Worm (Caenorhabditis elegans) whole organism, late embryonic: ENCODE data around the gene T09A5.5.
A peak's percentile ranks its signal among the peaks of the same experiment; 100 is the strongest.

Experiments
- C38D4.7 ChIP-seq: fragments of 200-800 bp; sonication (Bioruptor generic); optimal IDR thresholded peaks from 2 replicates; lab custom pipeline; 2018; ENCODE audit warnings: mild to moderate bottlenecking, missing genetic modification characterization, moderate library complexity, missing compliant biosample characterization
- F13H6.1 ChIP-seq: sonication (generic microtip); optimal IDR thresholded peaks from 2 replicates; lab custom pipeline; 2016; ENCODE audit warnings: missing genetic modification characterization, missing compliant biosample characterization
- K09A11.1 ChIP-seq: sonication (generic microtip); optimal IDR thresholded peaks from 2 replicates; lab custom pipeline; 2017; ENCODE audit warnings: antibody characterized with exemption, mild to moderate bottlenecking, missing genetic modification characterization, missing compliant biosample characterization; ENCODE audit not compliant: insufficient read depth
- T23F11.4 ChIP-seq: fragments of 200-800 bp; sonication (Bioruptor generic); optimal IDR thresholded peaks from 2 replicates; lab custom pipeline; 2018; ENCODE audit warnings: mild to moderate bottlenecking, missing genetic modification characterization, missing compliant biosample characterization
- Y22D7AL.16 ChIP-seq: sonication (generic microtip); optimal IDR thresholded peaks from 2 replicates; lab custom pipeline; 2016; ENCODE audit warnings: missing genetic modification characterization, missing compliant biosample characterization
- ahr-1 ChIP-seq: sonication (generic microtip); optimal IDR thresholded peaks from 2 replicates; lab custom pipeline; 2016; ENCODE audit warnings: missing genetic modification characterization, missing compliant biosample characterization
- ama-1 ChIP-seq: fragments of 150-350 bp; optimal IDR thresholded peaks from 2 replicates; lab custom pipeline; 2014
- ceh-14 ChIP-seq: sonication (generic microtip); optimal IDR thresholded peaks from 2 replicates; lab custom pipeline; 2016; ENCODE audit warnings: missing genotype, missing genetic modification characterization, missing compliant biosample characterization
- ceh-31 ChIP-seq: sonication (generic microtip); optimal IDR thresholded peaks from 2 replicates; lab custom pipeline; 2016; ENCODE audit warnings: missing genetic modification characterization, missing compliant biosample characterization
- ceh-48 ChIP-seq: sonication (generic microtip); optimal IDR thresholded peaks from 2 replicates; lab custom pipeline; 2016; ENCODE audit warnings: missing genetic modification characterization, inconsistent platforms, missing compliant biosample characterization
- ceh-6 ChIP-seq: fragments of 200-800 bp; sonication (Bioruptor generic); optimal IDR thresholded peaks from 2 replicates; lab custom pipeline; 2018; ENCODE audit warnings: mild to moderate bottlenecking, missing genetic modification characterization, missing compliant biosample characterization
- che-1 ChIP-seq: sonication (generic microtip); optimal IDR thresholded peaks from 2 replicates; lab custom pipeline; 2016; ENCODE audit warnings: mild to moderate bottlenecking, missing genetic modification characterization, missing compliant biosample characterization
- dmd-4 ChIP-seq: sonication (generic microtip); optimal IDR thresholded peaks from 2 replicates; lab custom pipeline; 2016; ENCODE audit warnings: borderline replicate concordance, missing genetic modification characterization, missing compliant biosample characterization
- dve-1 ChIP-seq: sonication (generic microtip); optimal IDR thresholded peaks from 2 replicates; lab custom pipeline; 2017; ENCODE audit warnings: antibody characterized with exemption, mild to moderate bottlenecking, missing genetic modification characterization, missing compliant biosample characterization
- elt-4 ChIP-seq: sonication (generic microtip); optimal IDR thresholded peaks from 2 replicates; lab custom pipeline; 2016; ENCODE audit warnings: missing genetic modification characterization, missing compliant biosample characterization
- ets-4 ChIP-seq: sonication (generic microtip); optimal IDR thresholded peaks from 2 replicates; lab custom pipeline; 2016; ENCODE audit warnings: missing genetic modification characterization, missing compliant biosample characterization
- fkh-6 ChIP-seq: sonication (generic microtip); optimal IDR thresholded peaks from 2 replicates; lab custom pipeline; 2016; ENCODE audit warnings: missing genetic modification characterization, missing compliant biosample characterization
- hlh-13 ChIP-seq: fragments of 200-800 bp; sonication (Bioruptor generic); optimal IDR thresholded peaks from 2 replicates; lab custom pipeline; 2018; ENCODE audit warnings: mild to moderate bottlenecking, missing genetic modification characterization, missing compliant biosample characterization
- hlh-30 ChIP-seq: sonication (generic microtip); optimal IDR thresholded peaks from 2 replicates; lab custom pipeline; 2017; ENCODE audit warnings: antibody characterized with exemption, missing genetic modification characterization, missing compliant biosample characterization; ENCODE audit not compliant: insufficient read depth
- hlh-6 ChIP-seq: sonication (generic microtip); optimal IDR thresholded peaks from 2 replicates; lab custom pipeline; 2016; ENCODE audit warnings: missing genotype, missing genetic modification characterization, missing compliant biosample characterization
- lin-11 ChIP-seq: fragments of 200-800 bp; sonication (Bioruptor generic); optimal IDR thresholded peaks from 2 replicates; lab custom pipeline; 2018; ENCODE audit warnings: mild to moderate bottlenecking, missing genetic modification characterization, missing compliant biosample characterization
- mec-3 ChIP-seq: sonication (generic microtip); optimal IDR thresholded peaks from 2 replicates; lab custom pipeline; 2016; ENCODE audit warnings: borderline replicate concordance, missing genetic modification characterization, missing compliant biosample characterization
- nhr-11 ChIP-seq: fragments of 150-350 bp; optimal IDR thresholded peaks from 2 replicates; lab custom pipeline; 2014; ENCODE audit warnings: missing biosample characterization, missing genetic modification characterization
- odd-2 ChIP-seq: sonication (generic microtip); optimal IDR thresholded peaks from 2 replicates; lab custom pipeline; 2017; ENCODE audit warnings: antibody characterized with exemption, mild to moderate bottlenecking, missing genetic modification characterization, missing compliant biosample characterization
- pag-3 ChIP-seq: sonication (generic microtip); optimal IDR thresholded peaks from 2 replicates; lab custom pipeline; 2016; ENCODE audit warnings: missing compliant biosample characterization, missing genetic modification characterization, borderline replicate concordance
- pax-1 ChIP-seq: fragments of 150-350 bp; optimal IDR thresholded peaks from 2 replicates; lab custom pipeline; 2014; ENCODE audit warnings: missing biosample characterization, missing genetic modification characterization
- pha-2 ChIP-seq: sonication (generic microtip); optimal IDR thresholded peaks from 2 replicates; lab custom pipeline; 2017; ENCODE audit warnings: mild to moderate bottlenecking, missing genetic modification characterization, missing compliant biosample characterization
- pros-1 ChIP-seq: fragments of 150-350 bp; optimal IDR thresholded peaks from 2 replicates; lab custom pipeline; 2014; ENCODE audit warnings: missing biosample characterization, missing genetic modification reagents, missing genetic modification characterization
- rnt-1 ChIP-seq: sonication (generic microtip); optimal IDR thresholded peaks from 2 replicates; lab custom pipeline; 2016; ENCODE audit warnings: missing genetic modification characterization, missing compliant biosample characterization
- sdc-2 ChIP-seq: sonication (generic microtip); optimal IDR thresholded peaks from 2 replicates; lab custom pipeline; 2016; ENCODE audit warnings: missing genotype, missing genetic modification characterization, missing compliant biosample characterization
- sox-2 ChIP-seq: fragments of 200-800 bp; sonication (Bioruptor generic); IDR thresholded peaks from 2 replicates; pipeline ENCODE4 v1.3.6; 2022; ENCODE audit warnings: missing genetic modification reagents, missing genetic modification characterization, missing compliant biosample characterization
- ttx-3 ChIP-seq: sonication (generic microtip); optimal IDR thresholded peaks from 2 replicates; lab custom pipeline; 2016; ENCODE audit warnings: missing genetic modification reagents, missing genetic modification characterization, missing compliant biosample characterization
- zip-5 ChIP-seq: sonication (generic microtip); optimal IDR thresholded peaks from 2 replicates; lab custom pipeline; 2016; ENCODE audit warnings: missing genetic modification characterization, missing compliant biosample characterization

T09A5.5 gene

DNA sequence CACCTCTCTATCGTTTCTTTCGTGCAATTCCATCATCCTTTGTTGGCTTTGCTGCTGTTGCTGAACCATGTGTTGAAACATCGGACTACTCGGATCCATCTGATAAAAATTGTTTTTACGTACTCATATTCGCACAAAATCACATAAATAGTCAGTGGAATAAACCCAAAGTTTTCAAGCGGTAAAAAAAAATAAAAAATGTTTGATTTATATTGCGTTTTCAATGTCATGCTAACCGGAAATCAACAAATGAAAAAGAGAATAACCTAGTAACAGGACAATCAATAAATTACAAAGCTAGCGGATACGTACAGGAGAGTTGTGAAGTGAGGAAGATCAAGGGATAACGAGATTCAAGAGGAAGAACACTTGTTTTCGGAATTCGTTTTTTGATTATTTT is 1.4 kb upstream of the T09A5.5 start, which contains the start of gene mdt-10:
Gene mdt-10 (minus strand): TSS at position 101 of the 400 bp plus-strand sequence.
- TF ChIP-seq ceh-48 (tag; lab: Kevin White, UChicago) (no peak), lin-11 (tag; lab: Kevin White, UChicago) (no peak), Y22D7AL.16 (tag; lab: Kevin White, UChicago) (no peak), K09A11.1 (tag; lab: Kevin White, UChicago) (no peak), pag-3 (tag; lab: Kevin White, UChicago) (no peak)

DNA sequence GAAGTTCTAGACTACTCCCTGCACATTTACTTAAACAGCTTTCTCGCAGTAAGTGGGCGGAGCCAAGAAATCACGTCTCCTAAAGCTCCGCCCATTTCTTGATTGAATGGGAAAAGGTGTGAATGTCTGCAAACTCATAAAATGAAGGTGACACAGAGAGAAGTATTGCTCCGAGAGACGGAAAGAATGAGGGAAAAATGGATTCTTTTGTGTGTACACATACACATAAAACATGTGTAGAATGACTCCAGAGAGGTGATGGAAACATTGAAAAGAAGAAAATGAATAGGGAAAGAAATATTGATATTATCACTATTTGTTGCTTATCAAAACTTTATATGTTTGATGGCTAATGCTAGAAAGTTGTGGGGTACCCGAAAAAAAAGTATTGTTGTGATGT is 2.1 kb downstream of the T09A5.5 start:
- TF ChIP-seq ceh-14 (tag; lab: Kevin White, UChicago) (peak; percentile 3), T23F11.4 (no peak), hlh-30 (tag; lab: Kevin White, UChicago) (no peak), ceh-48 (tag; lab: Kevin White, UChicago) (no peak), ceh-31 (no peak)

DNA sequence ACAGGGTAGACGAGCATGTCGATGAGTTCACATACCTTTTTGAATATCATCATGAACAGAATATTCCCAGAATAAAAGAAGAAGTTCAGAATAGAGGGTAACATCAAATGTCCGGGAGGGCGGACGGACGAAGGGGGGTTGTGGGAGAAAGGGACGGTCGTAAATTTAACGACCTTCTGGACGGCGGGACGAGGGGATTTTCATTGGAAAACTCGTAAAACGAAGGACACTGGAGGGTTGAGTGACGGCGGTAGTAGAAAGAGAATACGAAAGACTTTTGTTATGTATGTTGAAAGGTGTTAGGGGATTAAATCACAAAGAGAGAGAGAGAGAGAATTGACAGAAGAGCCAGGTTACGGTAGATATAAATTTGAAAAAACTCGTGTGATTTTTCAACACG is 3.0 kb downstream of the T09A5.5 start:
- TF ChIP-seq sdc-2 (no peak), rnt-1 (peak; percentile 7), ama-1 (lab: Kevin White, UChicago) (no peak)

DNA sequence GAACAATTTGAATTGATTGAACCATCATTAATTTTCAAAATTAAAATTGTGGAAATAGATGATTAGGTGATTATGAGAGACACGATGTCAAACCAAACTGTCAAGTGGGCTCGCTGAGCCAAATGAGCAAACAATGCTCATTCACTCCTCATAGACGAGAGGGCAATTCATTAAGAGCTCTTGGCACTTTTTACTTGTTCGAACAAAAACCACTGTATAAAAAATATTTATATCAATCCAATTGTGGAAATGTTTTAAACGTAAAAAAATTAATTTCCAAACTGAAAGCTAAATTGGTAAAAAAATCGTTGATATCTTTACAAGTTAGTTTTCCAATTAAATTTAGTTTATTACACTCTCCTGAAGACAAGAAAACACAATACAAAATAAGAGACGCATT is 3.9 kb downstream of the T09A5.5 start, which contains the start of gene acr-7:
Gene acr-7 (minus strand): TSS at position 101 of the 400 bp plus-strand sequence.
- no peak for TF ChIP-seq ets-4 (tag; lab: Kevin White, UChicago)
- no peak for TF ChIP-seq dmd-4 (tag; lab: Kevin White, UChicago)
- TF ChIP-seq zip-5 (tag; lab: Kevin White, UChicago), result no peak
- no peak for TF ChIP-seq pros-1 (tag; lab: Kevin White, UChicago)
- no peak for TF ChIP-seq fkh-6
- no peak for TF ChIP-seq hlh-13 (GFP tag; lab: Kevin White, UChicago)
- no peak for TF ChIP-seq ttx-3 (tag; lab: Kevin White, UChicago)
- TF ChIP-seq che-1 (tag; lab: Kevin White, UChicago), result no peak
- TF ChIP-seq nhr-11 (tag; lab: Kevin White, UChicago), result no peak

DNA sequence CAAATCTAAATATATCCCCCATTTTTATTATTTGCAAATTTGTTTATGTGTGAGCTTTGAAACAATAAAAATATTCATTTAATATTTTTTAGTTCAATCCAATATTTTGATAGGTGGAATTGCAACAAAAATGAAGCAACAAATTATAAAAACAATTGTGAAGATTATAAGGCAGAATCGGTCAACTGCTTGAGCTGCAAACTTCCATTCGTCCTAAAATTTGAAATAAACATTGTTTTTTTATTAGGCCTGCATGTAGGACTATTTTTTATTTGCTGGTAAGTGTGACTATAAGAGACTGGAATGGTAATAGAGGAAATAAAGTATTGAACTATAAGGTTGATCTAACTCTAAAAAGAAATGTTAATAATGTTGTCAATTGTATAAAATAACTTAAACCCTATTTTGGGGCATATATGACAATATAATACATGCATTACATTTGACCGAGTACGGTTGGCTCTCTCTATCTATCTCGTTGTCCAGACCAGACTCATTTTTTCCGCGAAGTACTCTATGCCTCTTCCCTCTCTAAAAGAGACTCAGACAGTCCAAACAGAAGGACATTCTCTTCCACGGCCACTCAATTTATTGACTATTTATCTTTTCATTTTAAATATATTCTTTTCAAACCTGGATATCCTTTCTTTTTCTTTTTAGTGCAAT is 7.9 kb downstream of the T09A5.5 start, which contains the start of gene T09A5.4:
Gene T09A5.4 (plus strand): TSS at position 616 of the 666 bp plus-strand sequence.
- TF ChIP-seq odd-2 (tag; lab: Kevin White, UChicago) (no peak), F13H6.1 (tag; lab: Kevin White, UChicago) (no peak), sox-2 (GFP tag; lab: Robert Waterston, UW) (no peak), ceh-31 (no peak), hlh-6 (tag; lab: Kevin White, UChicago) (no peak), elt-4 (tag; lab: Kevin White, UChicago) (no peak), dve-1 (tag; lab: Kevin White, UChicago) (no peak), pax-1 (no peak), ahr-1 (no peak), pag-3 (tag; lab: Kevin White, UChicago) (no peak), hlh-30 (tag; lab: Kevin White, UChicago) (no peak), mec-3 (tag; lab: Kevin White, UChicago) (no peak), C38D4.7 (GFP tag; lab: Kevin White, UChicago) (no peak), ceh-6 (GFP tag; lab: Kevin White, UChicago) (no peak), zip-5 (tag; lab: Kevin White, UChicago) (no peak), ttx-3 (tag; lab: Kevin White, UChicago) (no peak), pha-2 (tag; lab: Kevin White, UChicago) (no peak), rnt-1 (no peak)
